Worm (Caenorhabditis elegans) whole organism, L4/young adult: ENCODE data around the gene K09C8.7.

Experiments used
- W03F9.2 ChIP-seq: fragments of 150-350 bp; optimal IDR thresholded peaks from 2 replicates; lab custom pipeline; 2014; ENCODE audit warnings: missing biosample characterization, missing genetic modification characterization
- dao-5 ChIP-seq: sonication (generic microtip); optimal IDR thresholded peaks from 2 replicates; lab custom pipeline; 2016; ENCODE audit warnings: missing genotype, missing genetic modification characterization, moderate library complexity, missing compliant biosample characterization
- him-1 ChIP-seq: sonication (generic microtip); optimal IDR thresholded peaks from 2 replicates; lab custom pipeline; 2016; ENCODE audit warnings: missing genotype, missing genetic modification reagents, missing genetic modification characterization, missing compliant biosample characterization

ce11 chrX:10927136-10927535 lies 24.1 kb downstream of the K09C8.7 start:
- TF ChIP-seq W03F9.2: no peak
- TF ChIP-seq him-1 (tag; lab: Kevin White, UChicago): no peak
- TF ChIP-seq dao-5 (tag; lab: Kevin White, UChicago): no peak
